Fruit fly (Drosophila melanogaster): Measurements from ENCODE around the gene CG5888.
A peak's percentile ranks its signal among the peaks of the same experiment; 100 is the strongest.

Gene CG5888

DNA sequence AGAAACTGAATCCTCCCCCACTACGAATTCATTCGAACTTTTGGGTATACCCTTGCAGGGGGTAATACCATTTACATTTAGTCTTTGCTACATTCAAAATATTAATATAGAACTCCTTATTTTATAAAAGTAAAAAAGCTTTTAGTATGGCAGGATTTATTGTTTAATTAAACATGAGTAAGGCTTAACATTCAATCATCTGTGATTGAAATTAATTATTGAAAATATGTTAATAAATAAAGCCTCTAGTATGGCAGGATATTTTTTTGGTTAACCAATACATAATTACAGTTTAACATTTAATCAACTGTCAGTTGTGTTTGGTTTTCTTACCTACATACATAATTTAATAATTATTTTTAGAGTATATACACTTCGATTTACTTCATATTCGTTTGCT lies 73.6 kb downstream of the CG5888 start (continued):
- TF ChIP-seq CG3281 (GFP tag; optimal IDR thresholded peaks at IDR 0.05) (no peak), CG17568 (GFP tag; optimal IDR thresholded peaks at IDR 0.05) (no peak), CG4404 (GFP tag; IDR thresholded peaks at IDR 0.05) (no peak), Gug (GFP tag; IDR thresholded peaks at IDR 0.05) (no peak), repo (GFP tag; optimal IDR thresholded peaks at IDR 0.05) (no peak), Hr51 (GFP tag; optimal IDR thresholded peaks at IDR 0.05) (peak in 1 of 2 experiments; percentile 27), CG7963 (GFP tag; IDR thresholded peaks at IDR 0.05; ENCODE audit: partially characterized antibody) (no peak), Hr78 (GFP tag; optimal IDR thresholded peaks at IDR 0.05) (no peak), so (GFP tag; IDR thresholded peaks at IDR 0.05) (no peak), kay (GFP tag; optimal IDR thresholded peaks at IDR 0.05) (no peak), CG2202 (tag; optimal IDR thresholded peaks at IDR 0.05) (no peak), CG12236 (GFP tag; optimal IDR thresholded peaks at IDR 0.05) (no peak), Bgb (GFP tag; IDR thresholded peaks at IDR 0.05; ENCODE audit: partially characterized antibody) (no peak), scrt (GFP tag; optimal IDR thresholded peaks at IDR 0.05) (no peak), CG31388 (GFP tag; optimal IDR thresholded peaks at IDR 0.05) (no peak), CG15479 (GFP tag; optimal IDR thresholded peaks at IDR 0.05) (no peak), wek (GFP tag; optimal IDR thresholded peaks at IDR 0.05) (no peak), tup (GFP tag; optimal IDR thresholded peaks at IDR 0.05) (no peak), ato (GFP tag; IDR thresholded peaks at IDR 0.05; ENCODE audit: partially characterized antibody) (no peak), CG17361 (GFP tag; IDR thresholded peaks at IDR 0.05) (0 out of 3 replicates have a peak, but pooled peaks have one; percentile 41), CG7928 (GFP tag; optimal IDR thresholded peaks at IDR 0.05) (no peak), Stat92E (GFP tag; optimal IDR thresholded peaks at IDR 0.05) (no peak), dmrt99B (tag; optimal IDR thresholded peaks at IDR 0.05) (peak; percentile 48), MTF-1 (GFP tag; optimal IDR thresholded peaks at IDR 0.05; ENCODE audit: borderline replicate concordance) (no peak), Ssrp (tag; optimal IDR thresholded peaks at IDR 0.05) (peak; percentile 13), Opbp (GFP tag; IDR thresholded peaks at IDR 0.05; ENCODE audit: partially characterized antibody) (no peak), ase (GFP tag; IDR thresholded peaks at IDR 0.05) (no peak), Xbp1 (GFP tag; optimal IDR thresholded peaks at IDR 0.05) (no peak), en (GFP tag; optimal IDR thresholded peaks at IDR 0.05) (no peak), slou (GFP tag; optimal IDR thresholded peaks at IDR 0.05) (no peak), sima (GFP tag; optimal IDR thresholded peaks at IDR 0.05) (no peak), CG7372 (GFP tag; IDR thresholded peaks at IDR 0.05) (no peak), Dp (GFP tag; optimal IDR thresholded peaks at IDR 0.05) (no peak), Poxn (GFP tag; IDR thresholded peaks at IDR 0.05) (no peak), CG18262 (tag; optimal IDR thresholded peaks at IDR 0.05) (peak; percentile 46), bab2 (GFP tag; optimal IDR thresholded peaks at IDR 0.05) (no peak), tx (GFP tag; optimal IDR thresholded peaks at IDR 0.05) (no peak), seq (GFP tag; IDR thresholded peaks at IDR 0.05) (no peak), phol (tag; optimal IDR thresholded peaks at IDR 0.05) (peak; percentile 29)

DNA sequence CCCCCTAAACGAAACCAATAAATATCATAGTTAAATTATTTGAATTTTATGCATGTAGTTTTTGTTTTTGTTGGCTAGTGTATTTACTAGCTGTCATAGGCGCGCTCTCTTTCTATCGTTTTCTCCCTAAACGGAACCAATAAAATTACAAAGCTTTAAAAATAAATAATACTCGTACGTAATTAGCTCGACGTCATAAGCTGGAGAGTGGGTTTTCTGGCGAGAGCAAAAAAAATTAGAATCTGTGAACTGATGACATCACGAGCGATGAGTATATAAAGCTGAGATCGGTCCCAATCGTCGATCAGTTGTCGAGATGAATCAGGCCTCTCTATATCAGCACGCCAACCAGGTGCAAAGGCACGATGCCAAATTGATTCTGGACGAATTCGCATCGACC lies 82.7 kb downstream of the CG5888 start, which contains the start of gene jhamt:
TSS of gene jhamt (plus strand) at position 301 of the 400 bp plus-strand sequence.
- TF ChIP-seq abd-A (tag; optimal IDR thresholded peaks at IDR 0.05) (no peak), Fer3 (tag; optimal IDR thresholded peaks at IDR 0.05) (no peak), z (GFP tag; IDR thresholded peaks at IDR 0.05) (no peak), ci (GFP tag; IDR thresholded peaks at IDR 0.05) (no peak), CG3407 (GFP tag; optimal IDR thresholded peaks at IDR 0.05) (no peak), slp2 (GFP tag; optimal IDR thresholded peaks at IDR 0.05) (no peak)
